Worm (Caenorhabditis elegans) whole organism, L4 larva: ENCODE data around the gene R13H7.2.
A peak's percentile ranks its signal among the peaks of the same experiment; 100 is the strongest.

Experiments
- F10B5.3 ChIP-seq: sonication (generic microtip); optimal IDR thresholded peaks from 2 replicates; lab custom pipeline; 2016; ENCODE audit warnings: mild to moderate bottlenecking, missing genetic modification characterization, missing compliant biosample characterization
- F26F4.8 ChIP-seq: fragments of 200-800 bp; sonication (Bioruptor generic); conservative IDR thresholded peaks from 2 replicates; pipeline ENCODE4 v1.3.6; 2022; ENCODE audit warnings: missing genetic modification characterization, missing compliant biosample characterization
- F44E2.7 ChIP-seq: fragments of 200-800 bp; sonication (Bioruptor generic); IDR thresholded peaks from 2 replicates; pipeline ENCODE4 v2.1.2; 2022; ENCODE audit warnings: missing genetic modification characterization, missing compliant biosample characterization
- F49E8.2 ChIP-seq: sonication (generic microtip); optimal IDR thresholded peaks from 2 replicates; lab custom pipeline; 2016; ENCODE audit warnings: missing compliant biosample characterization, mild to moderate bottlenecking, missing genetic modification characterization, borderline replicate concordance
- R02D3.7 ChIP-seq: fragments of 150-350 bp; sonication (generic microtip); optimal IDR thresholded peaks from 3 replicates; lab custom pipeline; 2014; ENCODE audit warnings: missing biosample characterization, missing genetic modification characterization
- T26A8.4 ChIP-seq: fragments of 200-800 bp; sonication (Bioruptor generic); IDR thresholded peaks from 2 replicates; pipeline ENCODE4 v1.3.6; 2022; ENCODE audit warnings: missing genetic modification characterization, missing compliant biosample characterization
- Y105C5A.15 ChIP-seq: fragments of 200-800 bp; sonication (Bioruptor generic); IDR thresholded peaks from 2 replicates; pipeline ENCODE4 v1.3.6; 2022; ENCODE audit warnings: missing genetic modification characterization, missing compliant biosample characterization
- Y48G9A.11 ChIP-seq: fragments of 200-800 bp; sonication (Bioruptor generic); IDR thresholded peaks from 2 replicates; pipeline ENCODE4 v1.3.6; 2022; ENCODE audit warnings: missing genetic modification reagents, missing genetic modification characterization, missing compliant biosample characterization
- Y5F2A.4 ChIP-seq: fragments of 200-800 bp; sonication (Bioruptor generic); optimal IDR thresholded peaks from 2 replicates; lab custom pipeline; 2018; ENCODE audit warnings: mild to moderate bottlenecking, missing genetic modification characterization, missing compliant biosample characterization
- ZK337.2 ChIP-seq: fragments of 200-800 bp; sonication (Bioruptor generic); IDR thresholded peaks from 2 replicates; pipeline ENCODE4 v1.3.6; 2022; ENCODE audit warnings: missing genetic modification reagents, missing genetic modification characterization, missing compliant biosample characterization
- aly-2 ChIP-seq: sonication (generic microtip); optimal IDR thresholded peaks from 2 replicates; lab custom pipeline; 2018; ENCODE audit warnings: missing biosample characterization, missing genetic modification characterization
- ama-1 ChIP-seq: fragments of 150-350 bp; optimal IDR thresholded peaks from 2 replicates; lab custom pipeline; 2014; ENCODE audit warnings: inconsistent platforms, mixed read lengths
- arid-1 ChIP-seq: fragments of 200-800 bp; sonication (Bioruptor generic); conservative IDR thresholded peaks from 2 replicates; pipeline ENCODE4 v1.3.6; 2022; ENCODE audit warnings: missing genetic modification reagents, missing genetic modification characterization, missing compliant biosample characterization
- attf-4 ChIP-seq: sonication (generic microtip); optimal IDR thresholded peaks from 3 replicates; lab custom pipeline; 2017; ENCODE audit warnings: missing biosample characterization, missing genetic modification characterization
- ceh-20 ChIP-seq: fragments of 200-800 bp; sonication (Bioruptor generic); IDR thresholded peaks from 2 replicates; pipeline ENCODE4 v1.3.6; 2022; ENCODE audit warnings: missing genetic modification reagents, missing genetic modification characterization, missing compliant biosample characterization
- ceh-44 ChIP-seq: fragments of 200-800 bp; sonication (Bioruptor generic); IDR thresholded peaks from 2 replicates; pipeline ENCODE4 v1.3.6; 2022; ENCODE audit warnings: missing genetic modification reagents, missing genetic modification characterization, missing compliant biosample characterization
- ceh-82 ChIP-seq: sonication (generic microtip); optimal IDR thresholded peaks from 2 replicates; lab custom pipeline; 2017; ENCODE audit warnings: missing biosample characterization, missing genetic modification characterization
- ctbp-1 ChIP-seq: fragments of 200-800 bp; sonication (Bioruptor generic); IDR thresholded peaks from 2 replicates; pipeline ENCODE4 v1.3.6; 2022; ENCODE audit warnings: missing genetic modification reagents, missing genetic modification characterization, missing compliant biosample characterization
- daf-12 ChIP-seq: fragments of 150-350 bp; optimal IDR thresholded peaks from 2 replicates; lab custom pipeline; 2014; ENCODE audit warnings: missing biosample characterization, missing genetic modification reagents, missing genetic modification characterization
- daf-8 ChIP-seq: fragments of 200-800 bp; sonication (Bioruptor generic); IDR thresholded peaks from 2 replicates; pipeline ENCODE4 v1.3.6; 2022; ENCODE audit warnings: missing genetic modification characterization, missing compliant biosample characterization
- dmd-6 ChIP-seq: fragments of 200-800 bp; sonication (Bioruptor generic); IDR thresholded peaks from 2 replicates; pipeline ENCODE4 v1.3.6; 2022; ENCODE audit warnings: missing genetic modification reagents, missing genetic modification characterization, missing compliant biosample characterization
- dmd-9 ChIP-seq: fragments of 200-800 bp; sonication (Bioruptor generic); IDR thresholded peaks from 2 replicates; pipeline ENCODE4 v1.3.6; 2022; ENCODE audit warnings: missing genetic modification reagents, missing genetic modification characterization, missing compliant biosample characterization
- hif-1 ChIP-seq, 2 experiments: sonication (generic microtip); optimal IDR thresholded peaks; 2 replicates each; lab custom pipeline; 2016 to 2017; ENCODE audit warnings: missing compliant biosample characterization in 2 of 2, missing genetic modification characterization in 2 of 2, missing genetic modification reagents in 2 of 2, missing genotype in 2 of 2, mild to moderate bottlenecking in 1 of 2
- lim-7 ChIP-seq: fragments of 200-800 bp; sonication (Bioruptor generic); IDR thresholded peaks from 2 replicates; pipeline ENCODE4 v1.3.6; 2022; ENCODE audit warnings: missing genetic modification characterization, missing compliant biosample characterization
- lin-38 ChIP-seq: fragments of 200-800 bp; sonication (Bioruptor generic); IDR thresholded peaks from 2 replicates; pipeline ENCODE4 v1.3.6; 2022; ENCODE audit warnings: missing genetic modification reagents, missing genetic modification characterization, missing compliant biosample characterization
- lir-3 ChIP-seq: sonication (generic microtip); optimal IDR thresholded peaks from 2 replicates; lab custom pipeline; 2016; ENCODE audit warnings: mild to moderate bottlenecking, missing genetic modification characterization, missing compliant biosample characterization
- madf-5 ChIP-seq, 2 experiments: fragments of 200-800 bp; sonication (Bioruptor generic); IDR thresholded peaks; 2 replicates each; pipeline ENCODE4 v1.3.6; 2022; ENCODE audit warnings: missing compliant biosample characterization in 2 of 2, missing genetic modification characterization in 2 of 2
- madf-9 ChIP-seq: fragments of 200-800 bp; sonication (Bioruptor generic); conservative IDR thresholded peaks from 2 replicates; pipeline ENCODE4 v1.3.6; 2022; ENCODE audit warnings: missing genetic modification reagents, missing genetic modification characterization, missing compliant biosample characterization
- mdt-29 ChIP-seq: fragments of 200-800 bp; sonication (Bioruptor generic); IDR thresholded peaks from 2 replicates; pipeline ENCODE4 v1.3.6; 2022; ENCODE audit warnings: missing genetic modification reagents, missing genetic modification characterization, missing compliant biosample characterization
- mxl-3 ChIP-seq: fragments of 200-800 bp; sonication (Bioruptor generic); optimal IDR thresholded peaks from 2 replicates; lab custom pipeline; 2018; ENCODE audit warnings: mild to moderate bottlenecking, missing genetic modification characterization, missing compliant biosample characterization
- nhr-237 ChIP-seq: sonication (generic microtip); optimal IDR thresholded peaks from 2 replicates; lab custom pipeline; 2017; ENCODE audit warnings: missing biosample characterization, missing genetic modification characterization
- nhr-25 ChIP-seq: sonication (generic microtip); optimal IDR thresholded peaks from 2 replicates; lab custom pipeline; 2017; ENCODE audit warnings: missing genetic modification characterization, mild to moderate bottlenecking, missing compliant biosample characterization, antibody characterized with exemption, moderate library complexity, borderline replicate concordance; ENCODE audit not compliant: insufficient read depth
- nhr-48 ChIP-seq: sonication (generic microtip); optimal IDR thresholded peaks from 2 replicates; lab custom pipeline; 2016; ENCODE audit warnings: mild to moderate bottlenecking, missing genetic modification characterization, missing compliant biosample characterization
- nhr-76 ChIP-seq: fragments of 150-350 bp; optimal IDR thresholded peaks from 2 replicates; lab custom pipeline; 2014; ENCODE audit warnings: missing biosample characterization, missing genetic modification characterization
- pha-4 ChIP-seq, 2 experiments: fragments of 150-350 bp in 1 of 2; fragments of 200-800 bp in 1 of 2; sonication (Bioruptor generic) in 1 of 2; IDR thresholded peaks in 1 of 2; optimal IDR thresholded peaks in 1 of 2; 2 replicates each; pipeline versions ENCODE4 v1.3.6 to Lab custom; 2014 to 2022; ENCODE audit warnings: missing genetic modification characterization in 2 of 2, missing genetic modification reagents in 2 of 2, missing biosample characterization in 1 of 2, missing compliant biosample characterization in 1 of 2
- php-3 ChIP-seq: fragments of 200-800 bp; sonication (Bioruptor generic); IDR thresholded peaks from 2 replicates; pipeline ENCODE4 v1.3.6; 2022; ENCODE audit warnings: missing genetic modification reagents, missing genetic modification characterization, missing compliant biosample characterization
- set-16 ChIP-seq: fragments of 200-800 bp; sonication (Bioruptor generic); IDR thresholded peaks from 2 replicates; pipeline ENCODE4 v1.3.6; 2022; ENCODE audit warnings: missing genetic modification reagents, missing genetic modification characterization, missing compliant biosample characterization
- snpc-1.2 ChIP-seq: fragments of 200-800 bp; sonication (Bioruptor generic); IDR thresholded peaks from 2 replicates; pipeline ENCODE4 v1.3.6; 2022; ENCODE audit warnings: missing genetic modification reagents, missing genetic modification characterization, missing compliant biosample characterization
- snpc-4 ChIP-seq: fragments of 150-350 bp; optimal IDR thresholded peaks from 2 replicates; lab custom pipeline; 2014; ENCODE audit warnings: missing biosample characterization, missing genetic modification characterization
- unc-130 ChIP-seq: sonication (generic microtip); optimal IDR thresholded peaks from 2 replicates; lab custom pipeline; 2016; ENCODE audit warnings: missing genetic modification reagents, missing genetic modification characterization, missing compliant biosample characterization
- unc-62 ChIP-seq, 3 experiments: fragments of 150-350 bp in 1 of 3; sonication (generic microtip); optimal IDR thresholded peaks in 2 of 3; peaks in 1 of 3; 1 replicate in 1 of 3; 2 replicates in 2 of 3; lab custom pipeline; 2014 to 2017; ENCODE audit warnings: missing biosample characterization in 3 of 3, missing genetic modification characterization in 3 of 3, missing genetic modification reagents in 3 of 3, missing genotype in 1 of 3
- zip-11 ChIP-seq: fragments of 200-800 bp; sonication (Bioruptor generic); IDR thresholded peaks from 2 replicates; pipeline ENCODE4 v1.3.6; 2022; ENCODE audit warnings: missing genetic modification characterization, missing compliant biosample characterization
- zip-2 ChIP-seq: fragments of 150-350 bp; optimal IDR thresholded peaks from 2 replicates; lab custom pipeline; 2014; ENCODE audit warnings: missing biosample characterization, missing genetic modification characterization
- ztf-11 ChIP-seq: fragments of 150-350 bp; optimal IDR thresholded peaks from 2 replicates; lab custom pipeline; 2014; ENCODE audit warnings: missing biosample characterization, missing genetic modification characterization
- ztf-7 ChIP-seq: fragments of 150-350 bp; optimal IDR thresholded peaks from 2 replicates; lab custom pipeline; 2014; ENCODE audit warnings: missing biosample characterization, missing genetic modification characterization

The R13H7.2 gene

DNA sequence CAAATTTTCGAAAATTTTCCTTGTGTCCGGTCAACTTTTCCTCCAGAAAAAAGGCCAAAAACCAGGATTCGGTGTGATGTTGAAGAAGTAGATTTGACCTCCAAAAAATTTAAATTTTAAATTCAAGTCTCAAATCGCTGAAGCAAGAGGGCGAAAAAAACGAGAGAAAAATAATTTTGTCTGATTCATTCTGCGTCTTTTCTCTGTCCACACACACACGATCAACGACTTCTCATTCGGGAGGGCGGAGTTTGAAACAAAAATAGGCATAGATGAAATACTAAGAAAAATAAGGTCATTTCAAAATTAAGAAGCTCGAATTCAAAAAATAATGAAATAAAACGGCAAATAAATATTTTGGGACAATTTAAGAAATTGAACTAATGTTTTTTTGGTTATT is at the start of gene R13H7.2:
TSS of gene R13H7.2 (minus strand) at position 101 of the 400 bp plus-strand sequence.
- no peak for TF ChIP-seq F44E2.7 (GFP tag; lab: Robert Waterston, UW)
- TF ChIP-seq hif-1 (tag; optimal IDR thresholded peaks at IDR 0.05; lab: Kevin White, UChicago), result no peak
- TF ChIP-seq unc-130 (GFP tag; lab: Kevin White, UChicago), result no peak
- no peak for TF ChIP-seq Y105C5A.15 (GFP tag; lab: Robert Waterston, UW)
- no peak for TF ChIP-seq dmd-9 (GFP tag; lab: Robert Waterston, UW)
- TF ChIP-seq ZK337.2, result no peak
- TF ChIP-seq ceh-20 (GFP tag; lab: Robert Waterston, UW), result no peak
- no peak for TF ChIP-seq lin-38
- no peak for TF ChIP-seq aly-2
- no peak for TF ChIP-seq nhr-237 (tag; lab: Kevin White, UChicago)
- no peak for TF ChIP-seq attf-4 (tag; lab: Kevin White, UChicago)
- TF ChIP-seq nhr-48 (tag; lab: Kevin White, UChicago), result no peak
- TF ChIP-seq, all 104 proteins: peak for 0

- 0 out of 2 replicates have a peak, but pooled peaks have one; percentile 11 for TF ChIP-seq ctbp-1 (GFP tag; lab: Robert Waterston, UW)
- peak; percentile 97 for TF ChIP-seq set-16 (GFP tag; lab: Robert Waterston, UW)
- TF ChIP-seq pha-4 (GFP tag; IDR thresholded peaks at IDR 0.05; lab: Robert Waterston, UW), result peak; percentile 17; the same call in 1 of the 2 replicates
- no peak for TF ChIP-seq pha-4 (tag; optimal IDR thresholded peaks at IDR 0.05; lab: Kevin White, UChicago)
- TF ChIP-seq snpc-4 (tag; lab: Kevin White, UChicago), result no peak
Measured at ce11 chrIV:6907487-6907886, 48.3 kb upstream of the R13H7.2 start.

DNA sequence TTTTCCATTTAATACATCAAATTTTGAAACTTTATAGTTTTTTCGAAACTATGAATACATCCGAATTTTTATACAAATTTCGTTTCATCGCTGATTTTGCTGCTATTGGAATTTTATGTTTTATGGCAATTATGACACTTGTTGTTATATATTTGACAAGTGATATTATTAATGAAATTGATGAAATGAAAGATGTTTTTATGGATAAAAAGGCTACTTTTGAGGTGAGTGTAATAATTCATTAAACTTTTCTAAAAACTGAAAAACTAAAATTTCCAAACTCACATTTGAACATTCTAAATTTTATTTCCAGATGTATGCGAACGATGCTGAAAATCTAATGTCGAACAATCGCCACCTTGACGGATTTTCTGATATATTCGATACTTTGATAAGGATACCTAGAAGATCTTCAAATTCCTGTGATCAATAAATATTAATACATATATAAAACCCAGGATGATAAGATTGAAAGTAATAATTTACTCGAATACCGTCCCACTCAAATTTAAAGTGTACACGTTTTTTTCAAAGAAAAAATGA is 46.8 kb upstream of the R13H7.2 start, which contains the start of the genes T22D1.17 and T22D1.8:
TSS of gene T22D1.17 (plus strand) at position 51 of the 543 bp plus-strand sequence.
TSS of gene T22D1.8 (minus strand) at position 402 of the 543 bp plus-strand sequence.
- TF ChIP-seq ztf-7 (tag; lab: Kevin White, UChicago) (no peak), ceh-44 (GFP tag; lab: Robert Waterston, UW) (no peak), R02D3.7 (tag; lab: Kevin White, UChicago) (no peak), zip-2 (tag; lab: Kevin White, UChicago) (no peak), madf-5 (GFP tag; IDR thresholded peaks at IDR 0.05; lab: Robert Waterston, UW) (no peak), ctbp-1 (GFP tag; lab: Robert Waterston, UW) (no peak), lir-3 (no peak), arid-1 (GFP tag; lab: Robert Waterston, UW) (peak; percentile 47; the same call in 1 of the 2 replicates), Y48G9A.11 (GFP tag; lab: Robert Waterston, UW) (no peak), lim-7 (GFP tag; lab: Robert Waterston, UW) (no peak), nhr-76 (no peak), aly-2 (peak; percentile 69), daf-8 (GFP tag; lab: Robert Waterston, UW) (no peak), dmd-6 (GFP tag; lab: Robert Waterston, UW) (no peak), T26A8.4 (no peak), lin-38 (peak; percentile 55), daf-12 (tag; lab: Kevin White, UChicago) (no peak), snpc-4 (tag; lab: Kevin White, UChicago) (no peak), ztf-11 (tag; lab: Kevin White, UChicago) (no peak), mdt-29 (GFP tag; lab: Robert Waterston, UW) (no peak), pha-4 (GFP tag; IDR thresholded peaks at IDR 0.05; lab: Robert Waterston, UW) (no peak), pha-4 (tag; optimal IDR thresholded peaks at IDR 0.05; lab: Kevin White, UChicago) (no peak), ceh-20 (GFP tag; lab: Robert Waterston, UW) (no peak), F49E8.2 (tag; lab: Kevin White, UChicago) (peak; percentile 30), ceh-82 (tag; lab: Kevin White, UChicago) (no peak), F10B5.3 (peak; percentile 17), zip-11 (GFP tag; lab: Robert Waterston, UW) (no peak), php-3 (GFP tag; lab: Robert Waterston, UW) (no peak), snpc-1.2 (GFP tag; lab: Robert Waterston, UW) (peak; percentile 48; the same call in 1 of the 2 replicates), ama-1 (lab: Kevin White, UChicago) (peak; percentile 10), nhr-25 (tag; lab: Kevin White, UChicago) (no peak), madf-9 (no peak), nhr-237 (tag; lab: Kevin White, UChicago) (no peak), F26F4.8 (GFP tag; lab: Robert Waterston, UW) (no peak), unc-62 (GFP tag; optimal IDR thresholded peaks at IDR 0.05 in 1 of 2; lab: Kevin White, UChicago) (no peak), unc-62 (tag; optimal IDR thresholded peaks at IDR 0.05; lab: Kevin White, UChicago) (no peak), Y5F2A.4 (no peak), mxl-3 (GFP tag; lab: Kevin White, UChicago) (no peak)
